Worm (Caenorhabditis elegans) whole organism, L2 larva: ENCODE measurements around the gene F10D2.8.

Experiments used
- C34F6.9 ChIP-seq: fragments of 150-350 bp; optimal IDR thresholded peaks from 2 replicates; lab custom pipeline; 2014; ENCODE audit warnings: missing biosample characterization, missing genetic modification characterization
- F13H6.1 ChIP-seq: sonication (generic microtip); optimal IDR thresholded peaks from 2 replicates; lab custom pipeline; 2016; ENCODE audit warnings: missing genetic modification characterization, missing compliant biosample characterization
- R02D3.7 ChIP-seq: fragments of 150-350 bp; optimal IDR thresholded peaks from 2 replicates; lab custom pipeline; 2014; ENCODE audit warnings: missing biosample characterization, missing genetic modification characterization
- Y55F3AM.14 ChIP-seq: fragments of 200-800 bp; sonication (Bioruptor generic); optimal IDR thresholded peaks from 2 replicates; lab custom pipeline; 2018; ENCODE audit warnings: mild to moderate bottlenecking, missing genetic modification characterization, missing compliant biosample characterization
- ZK546.5 ChIP-seq: sonication (generic microtip); optimal IDR thresholded peaks from 2 replicates; lab custom pipeline; 2017; ENCODE audit warnings: missing biosample characterization, missing genetic modification characterization
- alr-1 ChIP-seq: fragments of 150-350 bp; optimal IDR thresholded peaks from 2 replicates; lab custom pipeline; 2014; ENCODE audit warnings: missing biosample characterization, missing genetic modification characterization
- ama-1 ChIP-seq: fragments of 150-350 bp; optimal IDR thresholded peaks from 2 replicates; lab custom pipeline; 2018; ENCODE audit warnings: inconsistent platforms
- blmp-1 ChIP-seq: sonication (generic microtip); optimal IDR thresholded peaks from 2 replicates; lab custom pipeline; 2017; ENCODE audit warnings: missing genetic modification characterization, mild to moderate bottlenecking, missing compliant biosample characterization, antibody characterized with exemption, moderate library complexity; ENCODE audit not compliant: insufficient read depth
- ceh-16 ChIP-seq: fragments of 150-350 bp; optimal IDR thresholded peaks from 2 replicates; lab custom pipeline; 2014; ENCODE audit warnings: missing biosample characterization, missing genetic modification characterization
- crh-2 ChIP-seq: sonication (generic microtip); optimal IDR thresholded peaks from 2 replicates; lab custom pipeline; 2017; ENCODE audit warnings: missing biosample characterization, missing genetic modification characterization
- dmd-4 ChIP-seq: sonication (generic microtip); optimal IDR thresholded peaks from 2 replicates; lab custom pipeline; 2017; ENCODE audit warnings: missing biosample characterization, missing genetic modification characterization
- egl-27 ChIP-seq: sonication (generic microtip); optimal IDR thresholded peaks from 3 replicates; lab custom pipeline; 2017; ENCODE audit warnings: missing biosample characterization, missing genetic modification reagents, missing genetic modification characterization
- elt-1 ChIP-seq: fragments of 150-350 bp; optimal IDR thresholded peaks from 2 replicates; lab custom pipeline; 2014; ENCODE audit warnings: missing biosample characterization, missing genetic modification characterization
- elt-3 ChIP-seq: sonication (generic microtip); optimal IDR thresholded peaks from 2 replicates; lab custom pipeline; 2017; ENCODE audit warnings: missing biosample characterization, missing genetic modification characterization
- fos-1 ChIP-seq: fragments of 150-350 bp; optimal IDR thresholded peaks from 2 replicates; lab custom pipeline; 2014; ENCODE audit warnings: missing biosample characterization, missing genetic modification characterization
- gmeb-1 ChIP-seq: fragments of 150-350 bp; optimal IDR thresholded peaks from 2 replicates; lab custom pipeline; 2014; ENCODE audit warnings: missing biosample characterization, missing genetic modification characterization
- lin-11 ChIP-seq: fragments of 150-350 bp; sonication (generic microtip); optimal IDR thresholded peaks from 2 replicates; lab custom pipeline; 2014; ENCODE audit warnings: missing biosample characterization, missing genetic modification characterization, inconsistent platforms, mixed read lengths
- lin-13 ChIP-seq: fragments of 150-350 bp; optimal IDR thresholded peaks from 2 replicates; lab custom pipeline; 2014; ENCODE audit warnings: missing biosample characterization, missing genetic modification reagents, missing genetic modification characterization
- lin-39 ChIP-seq: fragments of 150-350 bp; optimal IDR thresholded peaks from 2 replicates; lab custom pipeline; 2014; ENCODE audit warnings: missing biosample characterization, missing genetic modification reagents, missing genetic modification characterization
- mab-5 ChIP-seq: fragments of 150-350 bp; optimal IDR thresholded peaks from 2 replicates; lab custom pipeline; 2014; ENCODE audit warnings: missing biosample characterization, missing genetic modification characterization
- mbf-1 ChIP-seq: sonication (generic microtip); optimal IDR thresholded peaks from 2 replicates; lab custom pipeline; 2017; ENCODE audit warnings: missing biosample characterization, missing genetic modification characterization
- mdl-1 ChIP-seq, 2 experiments: fragments of 150-350 bp in 1 of 2; sonication (generic microtip) in 1 of 2; optimal IDR thresholded peaks; 2 replicates each; lab custom pipeline; 2017; ENCODE audit warnings: missing biosample characterization in 2 of 2, missing genetic modification characterization in 2 of 2
- nhr-10 ChIP-seq: sonication (generic microtip); optimal IDR thresholded peaks from 2 replicates; lab custom pipeline; 2017; ENCODE audit warnings: missing biosample characterization, missing genetic modification characterization
- nhr-11 ChIP-seq: fragments of 150-350 bp; optimal IDR thresholded peaks from 2 replicates; lab custom pipeline; 2014; ENCODE audit warnings: missing biosample characterization, missing genetic modification characterization
- nhr-12 ChIP-seq: fragments of 150-350 bp; optimal IDR thresholded peaks from 2 replicates; lab custom pipeline; 2014; ENCODE audit warnings: missing biosample characterization, missing genetic modification characterization
- nhr-129 ChIP-seq: fragments of 150-350 bp; optimal IDR thresholded peaks from 2 replicates; lab custom pipeline; 2014; ENCODE audit warnings: missing biosample characterization, missing genetic modification characterization
- nhr-21 ChIP-seq: fragments of 150-350 bp; optimal IDR thresholded peaks from 2 replicates; lab custom pipeline; 2014; ENCODE audit warnings: missing biosample characterization, missing genetic modification characterization
- nhr-23 ChIP-seq: fragments of 150-350 bp; optimal IDR thresholded peaks from 2 replicates; lab custom pipeline; 2014; ENCODE audit warnings: missing biosample characterization, missing genetic modification reagents, missing genetic modification characterization
- nhr-6 ChIP-seq: fragments of 150-350 bp; optimal IDR thresholded peaks from 2 replicates; lab custom pipeline; 2014; ENCODE audit warnings: missing biosample characterization, missing genetic modification characterization
- nhr-77 ChIP-seq: fragments of 150-350 bp; optimal IDR thresholded peaks from 2 replicates; lab custom pipeline; 2014; ENCODE audit warnings: missing biosample characterization, missing genetic modification characterization
- peb-1 ChIP-seq: fragments of 150-350 bp; optimal IDR thresholded peaks from 2 replicates; lab custom pipeline; 2014; ENCODE audit warnings: missing biosample characterization, missing genetic modification characterization
- sem-4 ChIP-seq: fragments of 150-350 bp; optimal IDR thresholded peaks from 2 replicates; lab custom pipeline; 2014; ENCODE audit warnings: missing biosample characterization, missing genetic modification reagents, missing genetic modification characterization
- skn-1 ChIP-seq: sonication (generic microtip); optimal IDR thresholded peaks from 2 replicates; lab custom pipeline; 2017; ENCODE audit warnings: missing biosample characterization, missing genetic modification characterization
- sma-3 ChIP-seq: sonication (generic microtip); optimal IDR thresholded peaks from 2 replicates; lab custom pipeline; 2016; ENCODE audit warnings: missing genetic modification reagents, missing genetic modification characterization, missing compliant biosample characterization
- sma-9 ChIP-seq, 2 experiments: fragments of 150-350 bp in 1 of 2; sonication (generic microtip) in 1 of 2; optimal IDR thresholded peaks; 2 replicates each; lab custom pipeline; 2014 to 2016; ENCODE audit warnings: missing genetic modification characterization in 2 of 2, mild to moderate bottlenecking in 1 of 2, missing biosample characterization in 1 of 2, missing compliant biosample characterization in 1 of 2, missing genetic modification reagents in 1 of 2, moderate library complexity in 1 of 2
- snpc-4 ChIP-seq: fragments of 150-350 bp; optimal IDR thresholded peaks from 2 replicates; lab custom pipeline; 2014; ENCODE audit warnings: missing biosample characterization, missing genetic modification characterization
- unc-55 ChIP-seq: fragments of 150-350 bp; sonication (generic microtip); optimal IDR thresholded peaks from 3 replicates; lab custom pipeline; 2014; ENCODE audit warnings: missing biosample characterization, missing genetic modification reagents, missing genetic modification characterization
- unc-62 ChIP-seq: fragments of 150-350 bp; optimal IDR thresholded peaks from 2 replicates; lab custom pipeline; 2014; ENCODE audit warnings: missing biosample characterization, missing genetic modification reagents, missing genetic modification characterization
- zag-1 ChIP-seq: fragments of 150-350 bp; optimal IDR thresholded peaks from 2 replicates; lab custom pipeline; 2014; ENCODE audit warnings: missing biosample characterization, missing genetic modification characterization
- ztf-1 ChIP-seq: fragments of 200-800 bp; sonication (Bioruptor generic); conservative IDR thresholded peaks from 2 replicates; pipeline ENCODE4 v1.3.6; 2022; ENCODE audit warnings: missing genetic modification characterization, missing compliant biosample characterization
- ztf-11 ChIP-seq: sonication (generic microtip); optimal IDR thresholded peaks from 2 replicates; lab custom pipeline; 2017; ENCODE audit warnings: missing biosample characterization, missing genetic modification characterization

F10D2.8 gene

DNA sequence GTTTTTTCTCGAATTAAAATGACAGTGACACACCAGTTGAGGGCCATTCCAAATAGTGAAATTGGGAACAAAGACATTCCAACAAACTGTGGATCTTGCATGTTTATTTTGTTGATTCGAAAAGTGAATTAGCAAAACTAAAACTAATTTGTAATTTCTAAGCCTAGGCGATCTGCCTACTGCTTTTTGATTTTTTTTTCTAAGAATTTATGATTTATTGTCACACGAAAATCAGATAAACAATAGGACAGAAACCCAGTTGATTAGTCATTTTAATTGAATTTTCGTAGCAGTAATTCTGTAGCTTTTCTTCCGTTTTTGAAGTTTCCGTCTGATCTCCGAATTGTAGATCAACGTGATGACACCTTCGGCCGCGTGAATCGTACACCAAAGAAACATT, 31.7 kb downstream of the F10D2.8 start, which contains the start of gene srx-33:
Gene srx-33, minus strand, starts transcription at position 101 of the 400 bp plus-strand sequence.
- TF ChIP-seq dmd-4 (tag; lab: Kevin White, UChicago) (no peak), nhr-77 (tag; lab: Kevin White, UChicago) (no peak)
- TF ChIP-seq, all 48 proteins: peak for 0

ce11 chrV:7112223-7112622, 38.3 kb downstream of the F10D2.8 start:
- TF ChIP-seq gmeb-1 (tag; lab: Kevin White, UChicago), result no peak

ce11 chrV:7111276-7111675, 39.2 kb downstream of the F10D2.8 start:
- no peak for TF ChIP-seq skn-1
- peak; percentile 26 for TF ChIP-seq C34F6.9
- TF ChIP-seq fos-1 (tag; lab: Kevin White, UChicago), result no peak
- peak; percentile 23 for TF ChIP-seq sma-9 (GFP tag; optimal IDR thresholded peaks at IDR 0.05; lab: Kevin White, UChicago)
- TF ChIP-seq sma-9 (tag; optimal IDR thresholded peaks at IDR 0.05; lab: Kevin White, UChicago), result no peak
- no peak for TF ChIP-seq nhr-129 (tag; lab: Kevin White, UChicago)
- no peak for TF ChIP-seq R02D3.7
- TF ChIP-seq peb-1 (tag; lab: Kevin White, UChicago), result no peak
- TF ChIP-seq lin-13 (GFP tag; lab: Kevin White, UChicago), result no peak
- no peak for TF ChIP-seq nhr-10 (tag; lab: Kevin White, UChicago)
- no peak for TF ChIP-seq ztf-1 (GFP tag; lab: Robert Waterston, UW)
- TF ChIP-seq unc-55 (GFP tag; lab: Kevin White, UChicago), result peak; percentile 15
- TF ChIP-seq nhr-21 (tag; lab: Kevin White, UChicago), result no peak
- TF ChIP-seq elt-3 (tag; lab: Kevin White, UChicago), result no peak
- no peak for TF ChIP-seq elt-1 (tag; lab: Kevin White, UChicago)
- TF ChIP-seq snpc-4 (tag; lab: Kevin White, UChicago), result no peak
- TF ChIP-seq sma-3 (GFP tag; lab: Kevin White, UChicago), result no peak
- no peak for TF ChIP-seq crh-2 (tag; lab: Kevin White, UChicago)
- no peak for TF ChIP-seq nhr-12
- TF ChIP-seq mab-5 (tag; lab: Kevin White, UChicago), result no peak
- TF ChIP-seq lin-11 (tag; lab: Kevin White, UChicago), result no peak
- TF ChIP-seq sem-4 (tag; lab: Kevin White, UChicago), result no peak
- TF ChIP-seq unc-62, result no peak
- no peak for TF ChIP-seq ama-1
- no peak for TF ChIP-seq blmp-1 (tag; lab: Kevin White, UChicago)
- TF ChIP-seq F13H6.1, result peak; percentile 15
- TF ChIP-seq, all 48 proteins: peak for 4

ce11 chrV:7110370-7110769, 40.1 kb downstream of the F10D2.8 start:
- no peak for TF ChIP-seq crh-2 (tag; lab: Kevin White, UChicago)
- no peak for TF ChIP-seq snpc-4 (tag; lab: Kevin White, UChicago)
- no peak for TF ChIP-seq lin-39
- no peak for TF ChIP-seq C34F6.9
- no peak for TF ChIP-seq sem-4 (tag; lab: Kevin White, UChicago)
- no peak for TF ChIP-seq Y55F3AM.14 (GFP tag; lab: Kevin White, UChicago)
- TF ChIP-seq lin-13 (GFP tag; lab: Kevin White, UChicago), result no peak
- TF ChIP-seq egl-27 (tag; lab: Kevin White, UChicago), result no peak
- no peak for TF ChIP-seq mbf-1 (tag; lab: Kevin White, UChicago)
- no peak for TF ChIP-seq F13H6.1
- no peak for TF ChIP-seq nhr-10 (tag; lab: Kevin White, UChicago)
- TF ChIP-seq nhr-12, result no peak
- no peak for TF ChIP-seq ZK546.5
- TF ChIP-seq mdl-1 (tag; optimal IDR thresholded peaks at IDR 0.05; lab: Kevin White, UChicago), result no peak
- no peak for TF ChIP-seq ceh-16 (tag; lab: Kevin White, UChicago)

DNA sequence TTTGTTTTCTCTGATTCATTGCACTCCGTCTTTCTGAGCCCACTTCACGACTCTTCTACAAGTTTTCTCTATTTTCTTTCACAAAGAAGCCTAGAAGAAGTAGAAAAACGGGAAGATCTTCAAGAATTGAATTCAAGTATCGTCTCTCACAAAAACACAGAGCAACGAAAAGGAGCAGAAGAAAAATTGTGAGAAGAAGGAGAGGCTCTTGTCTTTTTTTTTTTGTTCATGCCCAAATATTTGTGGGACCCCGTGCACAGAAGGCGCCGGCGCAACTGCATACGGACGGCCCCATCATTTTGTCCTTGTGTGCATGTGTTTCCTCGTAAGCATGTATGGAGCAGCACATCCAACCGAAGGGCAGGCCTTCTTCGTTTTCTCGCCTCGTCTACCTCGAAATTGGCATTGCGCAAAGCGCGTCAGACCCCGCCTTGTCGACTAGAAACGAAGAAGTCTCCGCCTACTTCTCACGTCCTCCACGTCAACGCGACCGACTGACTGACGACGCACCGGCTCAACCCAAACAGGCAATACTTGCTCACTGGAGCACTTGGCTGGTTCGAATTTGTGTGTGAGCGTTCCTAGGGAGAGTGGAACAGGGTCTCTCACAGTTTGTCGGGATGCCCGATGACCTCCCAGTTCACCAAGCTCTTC, 43.9 kb downstream of the F10D2.8 start:
- TF ChIP-seq ztf-1 (GFP tag; lab: Robert Waterston, UW), result no peak
- no peak for TF ChIP-seq unc-62
- TF ChIP-seq alr-1 (tag; lab: Kevin White, UChicago), result no peak
- no peak for TF ChIP-seq ZK546.5
- TF ChIP-seq egl-27 (tag; lab: Kevin White, UChicago), result no peak
- no peak for TF ChIP-seq nhr-6 (tag; lab: Kevin White, UChicago)
- TF ChIP-seq Y55F3AM.14 (GFP tag; lab: Kevin White, UChicago), result no peak
- TF ChIP-seq elt-1 (tag; lab: Kevin White, UChicago), result no peak
- TF ChIP-seq nhr-10 (tag; lab: Kevin White, UChicago), result no peak
- no peak for TF ChIP-seq elt-3 (tag; lab: Kevin White, UChicago)
- TF ChIP-seq ztf-11, result no peak
- TF ChIP-seq gmeb-1 (tag; lab: Kevin White, UChicago), result no peak
- no peak for TF ChIP-seq nhr-77 (tag; lab: Kevin White, UChicago)
- TF ChIP-seq F13H6.1, result no peak
- no peak for TF ChIP-seq zag-1 (tag; lab: Kevin White, UChicago)
- no peak for TF ChIP-seq nhr-11
- TF ChIP-seq snpc-4 (tag; lab: Kevin White, UChicago), result no peak
- TF ChIP-seq ama-1, result no peak
- TF ChIP-seq sma-9 (GFP tag; optimal IDR thresholded peaks at IDR 0.05; lab: Kevin White, UChicago), result no peak
- no peak for TF ChIP-seq sma-9 (tag; optimal IDR thresholded peaks at IDR 0.05; lab: Kevin White, UChicago)
- no peak for TF ChIP-seq nhr-23 (tag; lab: Kevin White, UChicago)
